Worm (Caenorhabditis elegans): ENCODE results near the gene vhl-1.
A peak's percentile ranks its signal among the peaks of the same experiment; 100 is the strongest.

DNA sequence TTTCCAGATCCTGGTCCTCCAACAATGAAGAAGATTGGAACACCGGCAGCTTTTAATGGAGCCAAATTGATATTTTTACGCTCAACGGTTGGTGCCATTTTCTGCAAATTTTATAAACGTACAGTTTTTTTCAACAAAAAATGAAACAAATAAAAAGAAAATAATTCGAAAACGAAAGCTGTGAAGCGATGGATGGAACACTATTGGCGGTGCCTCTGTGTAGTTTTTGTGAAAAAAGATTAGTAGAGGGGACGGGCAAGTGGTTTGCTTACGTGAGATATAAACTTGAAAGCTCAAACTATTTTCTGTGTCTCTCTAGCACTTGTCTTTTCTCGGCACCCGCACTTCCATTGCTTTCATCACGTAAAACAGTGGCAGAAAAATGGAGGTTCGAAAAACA is 19.5 kb upstream of the vhl-1 start, which contains the start of gene F38B2.4:
- TF ChIP-seq lin-39 (tag; optimal IDR thresholded peaks at IDR 0.05), result no peak
- TF ChIP-seq daf-19 (GFP tag; conservative IDR thresholded peaks at IDR 0.05), result no peak
- TF ChIP-seq unc-62 (GFP tag; optimal IDR thresholded peaks at IDR 0.05 in 1 of 2), result peak in 1 of 2 experiments; percentile 40
- no peak for TF ChIP-seq unc-62 (tag; optimal IDR thresholded peaks at IDR 0.05)
- no peak for TF ChIP-seq pha-4 (GFP tag; IDR thresholded peaks at IDR 0.05)
- TF ChIP-seq pha-4 (tag; optimal IDR thresholded peaks at IDR 0.05), result no peak
- TF ChIP-seq nhr-77 (tag; optimal IDR thresholded peaks at IDR 0.05), result no peak
- TF ChIP-seq nhr-10 (tag; optimal IDR thresholded peaks at IDR 0.05), result no peak

All from whole organism, L4 larva.